Worm (Caenorhabditis elegans): ENCODE measurements around the gene T28A11.19.

DNA sequence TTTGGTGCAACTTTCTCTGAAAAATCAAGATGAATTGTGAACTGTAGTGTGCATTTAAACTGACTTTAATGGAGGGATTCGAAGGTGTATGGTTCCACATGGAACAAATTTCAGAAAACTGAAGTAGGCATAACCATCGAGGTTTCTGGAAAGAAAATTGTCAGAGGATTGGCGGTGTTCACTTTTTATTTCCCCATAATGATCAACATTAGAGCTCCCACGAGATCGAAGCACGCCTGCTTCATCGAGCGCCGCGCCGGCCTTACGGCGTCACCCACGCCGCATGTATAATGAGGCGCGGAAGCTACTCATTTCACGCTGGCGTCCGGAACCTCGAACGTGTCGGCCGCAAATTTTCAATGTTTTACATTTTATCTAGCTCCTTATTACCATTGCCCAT lies 18.8 kb upstream of the T28A11.19 start:
- TF ChIP-seq F44E2.7 (GFP tag; IDR thresholded peaks at IDR 0.05): no peak
- no peak for TF ChIP-seq snpc-4 (tag; optimal IDR thresholded peaks at IDR 0.05)
- TF ChIP-seq fos-1 (tag; optimal IDR thresholded peaks at IDR 0.05): no peak
- TF ChIP-seq unc-39 (tag; optimal IDR thresholded peaks at IDR 0.05): no peak
- no peak for TF ChIP-seq nhr-41 (GFP tag; IDR thresholded peaks at IDR 0.05)
- TF ChIP-seq ztf-11 (tag; optimal IDR thresholded peaks at IDR 0.05): no peak

Data from whole organism, L4 larva.